Worm (Caenorhabditis elegans) whole organism, L3 larva: ENCODE data around the gene C13A2.6.

Experiments
- R02D3.7 ChIP-seq: fragments of 150-350 bp; optimal IDR thresholded peaks from 2 replicates; lab custom pipeline; 2014; ENCODE audit warnings: missing biosample characterization, missing genetic modification characterization
- ama-1 ChIP-seq: fragments of 150-350 bp; optimal IDR thresholded peaks from 2 replicates; lab custom pipeline; 2018
- egl-27 ChIP-seq: sonication (generic microtip); optimal IDR thresholded peaks from 4 replicates; lab custom pipeline; 2017; ENCODE audit warnings: missing biosample characterization, missing genetic modification reagents, missing genetic modification characterization
- elt-2 ChIP-seq: sonication (generic microtip); optimal IDR thresholded peaks from 2 replicates; lab custom pipeline; 2016; ENCODE audit warnings: missing genetic modification reagents, mild to moderate bottlenecking, missing genetic modification characterization, missing compliant biosample characterization
- fkh-2 ChIP-seq: fragments of 150-350 bp; optimal IDR thresholded peaks from 2 replicates; lab custom pipeline; 2014; ENCODE audit warnings: missing biosample characterization, missing genetic modification reagents, missing genetic modification characterization
- fos-1 ChIP-seq: fragments of 150-350 bp; optimal IDR thresholded peaks from 2 replicates; lab custom pipeline; 2014; ENCODE audit warnings: missing biosample characterization, missing genetic modification characterization
- jun-1 ChIP-seq: fragments of 150-350 bp; optimal IDR thresholded peaks from 2 replicates; lab custom pipeline; 2014; ENCODE audit warnings: missing biosample characterization, missing genetic modification reagents, missing genetic modification characterization
- mdl-1 ChIP-seq: fragments of 150-350 bp; optimal IDR thresholded peaks from 2 replicates; lab custom pipeline; 2014; ENCODE audit warnings: missing biosample characterization, missing genetic modification characterization
- nhr-12 ChIP-seq: fragments of 150-350 bp; optimal IDR thresholded peaks from 2 replicates; lab custom pipeline; 2014; ENCODE audit warnings: missing biosample characterization, missing genetic modification characterization
- nhr-23 ChIP-seq: fragments of 150-350 bp; optimal IDR thresholded peaks from 2 replicates; lab custom pipeline; 2014; ENCODE audit warnings: missing biosample characterization, missing genetic modification reagents, missing genetic modification characterization
- pha-4 ChIP-seq: fragments of 150-350 bp; optimal IDR thresholded peaks from 2 replicates; lab custom pipeline; 2014; ENCODE audit warnings: missing biosample characterization, missing genetic modification reagents, missing genetic modification characterization
- unc-62 ChIP-seq: fragments of 150-350 bp; sonication (generic microtip); optimal IDR thresholded peaks from 4 replicates; lab custom pipeline; 2014; ENCODE audit warnings: missing biosample characterization, missing genetic modification reagents, missing genetic modification characterization
- ztf-11 ChIP-seq: fragments of 150-350 bp; optimal IDR thresholded peaks from 2 replicates; lab custom pipeline; 2014; ENCODE audit warnings: missing biosample characterization, missing genetic modification characterization

DNA sequence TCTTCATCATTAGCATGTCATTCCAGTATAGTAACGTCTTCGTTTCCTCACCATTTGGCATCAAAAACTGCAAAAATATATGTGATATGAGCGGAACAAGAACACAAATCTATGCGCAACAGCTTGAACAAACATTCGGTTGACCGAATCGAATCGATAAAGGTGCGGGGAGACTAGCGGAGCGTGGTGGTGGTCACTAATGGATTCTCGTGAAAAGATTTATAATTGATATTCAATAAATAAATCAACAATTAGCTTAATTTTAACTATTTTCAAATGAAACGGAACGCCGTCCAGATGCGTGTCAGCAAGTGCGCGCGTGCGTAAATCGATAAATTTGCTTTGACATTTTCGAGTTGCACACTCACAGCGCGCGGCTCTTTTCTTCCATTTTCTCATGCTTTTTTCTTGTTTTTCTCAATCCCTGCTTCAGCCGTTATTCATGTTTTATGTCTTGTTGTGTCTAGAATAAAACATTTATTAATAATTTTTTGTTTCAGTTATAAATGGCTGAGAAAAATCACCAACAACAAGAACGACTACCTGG is 48.5 kb upstream of the C13A2.6 start, which contains the start of the genes C13F10.8, C13F10.6 and kxd-1:
- TF ChIP-seq ztf-11 (no peak), egl-27 (tag; lab: Kevin White, UChicago) (no peak), nhr-12 (tag; lab: Kevin White, UChicago) (no peak), nhr-23 (peak; percentile 3), ama-1 (lab: Kevin White, UChicago) (no peak), mdl-1 (tag; lab: Kevin White, UChicago) (no peak), jun-1 (no peak), unc-62 (no peak), fkh-2 (tag; lab: Kevin White, UChicago) (no peak), R02D3.7 (tag; lab: Kevin White, UChicago) (no peak), fos-1 (tag; lab: Kevin White, UChicago) (no peak), pha-4 (no peak), elt-2 (tag; lab: Kevin White, UChicago) (no peak)
